Fruit fly (Drosophila melanogaster): ENCODE measurements around the gene eff.

dm6 chr3R:14754806-14755488 is 13.8 kb upstream of the eff start:
- TF ChIP-seq CTCF (optimal IDR thresholded peaks at IDR 0.05) (no peak), CG8478 (optimal IDR thresholded peaks at IDR 0.05) (no peak)
